Worm (Caenorhabditis elegans): Measurements from ENCODE around the gene twnk-1.

DNA sequence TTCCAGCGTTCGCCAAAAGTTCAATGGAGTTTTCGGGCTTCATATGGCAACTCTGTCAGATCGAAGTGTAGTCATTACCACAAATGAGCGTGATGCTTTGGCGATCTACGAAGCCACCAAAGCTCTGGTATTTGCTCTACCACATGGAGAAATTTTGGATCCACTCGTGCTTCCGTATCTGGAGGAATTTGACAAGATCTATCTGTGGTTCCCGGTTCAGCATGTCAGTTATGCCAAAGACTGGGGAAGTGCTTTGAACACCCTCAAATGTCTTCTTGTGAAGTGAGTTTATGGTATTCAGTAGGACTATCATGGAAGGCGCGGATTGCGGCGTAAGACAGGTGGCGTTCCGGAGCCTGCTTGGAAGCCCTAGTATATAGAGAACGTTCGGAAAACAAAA is 3.4 kb downstream of the twnk-1 start:
- no peak for TF ChIP-seq F13C5.2 (tag; optimal IDR thresholded peaks at IDR 0.05)
- no peak for TF ChIP-seq ama-1 (optimal IDR thresholded peaks at IDR 0.05)
- TF ChIP-seq sea-1 (GFP tag; conservative IDR thresholded peaks at IDR 0.05) = no peak
- no peak for TF ChIP-seq hmg-4 (GFP tag; optimal IDR thresholded peaks at IDR 0.05)
- TF ChIP-seq tbx-11 (GFP tag; IDR thresholded peaks at IDR 0.05) = no peak
- TF ChIP-seq ceh-36 (tag; optimal IDR thresholded peaks at IDR 0.05) = no peak
- TF ChIP-seq aly-1 (tag; optimal IDR thresholded peaks at IDR 0.05) = no peak
- TF ChIP-seq tra-4 (tag; optimal IDR thresholded peaks at IDR 0.05) = no peak
- no peak for TF ChIP-seq ceh-13 (GFP tag; optimal IDR thresholded peaks at IDR 0.05)
- TF ChIP-seq flt-1 (GFP tag; IDR thresholded peaks at IDR 0.05) = no peak
- no peak for TF ChIP-seq scrt-1 (GFP tag; IDR thresholded peaks at IDR 0.05)

Data from whole organism, early embryonic.